Worm (Caenorhabditis elegans) whole organism, late embryonic: ENCODE measurements around the gene dnj-26.

Experiments
- ceh-2 ChIP-seq: sonication (generic microtip); optimal IDR thresholded peaks from 2 replicates; lab custom pipeline; 2016; ENCODE audit warnings: missing genotype, missing genetic modification characterization, missing compliant biosample characterization
- ceh-22 ChIP-seq: sonication (generic microtip); optimal IDR thresholded peaks from 2 replicates; lab custom pipeline; 2017; ENCODE audit warnings: missing biosample characterization, missing genetic modification characterization
- zip-5 ChIP-seq: sonication (generic microtip); optimal IDR thresholded peaks from 2 replicates; lab custom pipeline; 2016; ENCODE audit warnings: missing genetic modification characterization, missing compliant biosample characterization
- ztf-16 ChIP-seq: sonication (generic microtip); optimal IDR thresholded peaks from 2 replicates; lab custom pipeline; 2017; ENCODE audit warnings: missing genetic modification characterization, missing compliant biosample characterization

Gene dnj-26

DNA sequence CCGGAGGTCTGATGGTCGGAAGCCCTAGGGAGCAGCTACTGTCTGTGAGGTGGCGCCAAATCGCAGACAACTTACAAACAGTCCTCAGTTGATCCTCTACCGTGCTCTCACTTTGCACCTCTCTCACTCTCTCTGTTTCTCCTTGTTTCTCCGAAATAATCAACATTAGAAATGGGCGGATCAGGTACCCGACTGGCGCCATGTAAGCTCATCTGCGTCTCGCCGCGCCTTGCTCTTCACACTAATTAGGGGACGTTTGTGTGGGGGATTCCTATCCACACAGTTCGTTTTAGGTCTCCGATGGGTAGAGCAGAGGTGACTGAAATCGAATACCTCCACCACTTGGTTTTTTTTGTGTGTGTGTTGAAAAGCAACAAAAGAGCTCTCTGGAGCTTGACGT, 50.5 kb downstream of the dnj-26 start:
- TF ChIP-seq ztf-16 (tag; lab: Kevin White, UChicago), result no peak
- no peak for TF ChIP-seq ceh-22 (tag; lab: Kevin White, UChicago)
- TF ChIP-seq zip-5, result no peak
- no peak for TF ChIP-seq ceh-2 (tag; lab: Kevin White, UChicago)
